Fruit fly (Drosophila melanogaster) Kc167 (cell line): ENCODE data around the gene CG6610.

ENCODE experiments used
- Myc ChIP-seq: fragments of >200 bp; optimal IDR thresholded peaks from 2 replicates; lab custom pipeline; 2017; ENCODE audit warnings: missing external identifiers
- Sin3A ChIP-seq: fragments of >200 bp; optimal IDR thresholded peaks from 2 replicates; lab custom pipeline; 2018; ENCODE audit warnings: missing external identifiers
- h ChIP-seq: fragments of >200 bp; optimal IDR thresholded peaks from 3 replicates; lab custom pipeline; 2018; ENCODE audit warnings: missing external identifiers
- insv ChIP-seq: fragments of >200 bp; optimal IDR thresholded peaks from 3 replicates; lab custom pipeline; 2018; ENCODE audit warnings: missing external identifiers
- psq ChIP-seq: fragments of >200 bp; optimal IDR thresholded peaks from 2 replicates; lab custom pipeline; 2017; ENCODE audit warnings: missing external identifiers
- ttk ChIP-seq: sonication (Bioruptor generic); optimal IDR thresholded peaks from 2 replicates; lab custom pipeline; 2017; ENCODE audit warnings: missing external identifiers

DNA sequence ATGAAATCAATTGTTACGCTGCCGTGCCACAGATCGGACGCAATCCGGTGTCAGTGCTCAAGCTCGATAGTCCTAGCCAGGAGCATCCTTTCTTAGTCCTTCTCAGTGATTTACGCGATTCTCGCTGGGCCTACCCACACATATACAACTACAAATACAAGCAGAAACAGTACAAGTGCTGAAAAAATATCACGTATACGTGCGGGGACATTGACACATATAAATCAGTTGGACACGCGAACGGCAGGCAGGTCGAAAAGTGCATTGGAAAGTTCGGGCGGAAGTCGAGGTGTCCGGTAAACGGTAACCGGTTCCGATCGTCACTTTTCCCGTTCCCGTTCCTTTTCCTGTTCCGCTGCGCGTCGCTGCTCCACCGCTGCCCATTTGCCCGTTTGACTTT is 36.1 kb downstream of the CG6610 start:
- TF ChIP-seq insv (lab: Kevin White, UChicago) (no peak), Myc (no peak), h (lab: Kevin White, UChicago) (no peak), ttk (no peak), Sin3A (no peak), psq (no peak)
